Fruit fly (Drosophila melanogaster) whole organism, embryonic: Measurements from ENCODE around the gene Adh.

Experiments used
- Adf1 ChIP-seq: fragments of 200-800 bp; sonication (Bioruptor generic); IDR thresholded peaks from 2 replicates; pipeline ENCODE4 v1.3.6; 2022; ENCODE audit warnings: missing biosample characterization, missing genetic modification characterization
- B-H1 ChIP-seq: fragments of 200-800 bp; sonication (Bioruptor generic); IDR thresholded peaks from 3 replicates; pipeline ENCODE4 v1.3.6; 2022; ENCODE audit warnings: missing biosample characterization, missing genetic modification characterization
- CG11085 ChIP-seq: fragments of 200-800 bp; sonication (Bioruptor generic); IDR thresholded peaks from 2 replicates; pipeline ENCODE4 v1.3.6; 2022; ENCODE audit warnings: missing biosample characterization, missing genetic modification characterization
- CG11696 ChIP-seq: fragments of 200-800 bp; sonication (Bioruptor generic); IDR thresholded peaks from 2 replicates; pipeline ENCODE4 v1.3.6; 2022; ENCODE audit warnings: missing biosample characterization, missing genetic modification characterization
- CG12219 ChIP-seq: fragments of 200-800 bp; sonication (Bioruptor generic); optimal IDR thresholded peaks from 3 replicates; lab custom pipeline; 2018; ENCODE audit warnings: missing biosample characterization, mild to moderate bottlenecking, missing genetic modification characterization
- CG12391 ChIP-seq: fragments of 200-800 bp; sonication (Bioruptor generic); optimal IDR thresholded peaks from 3 replicates; lab custom pipeline; 2018; ENCODE audit warnings: missing biosample characterization, mild to moderate bottlenecking, missing genetic modification characterization, moderate library complexity
- CG12942 ChIP-seq: fragments of 200-800 bp; sonication (Bioruptor generic); optimal IDR thresholded peaks from 3 replicates; lab custom pipeline; 2016; ENCODE audit warnings: missing biosample characterization, missing genetic modification characterization
- CG13123 ChIP-seq: fragments of 200-800 bp; sonication (Bioruptor generic); optimal IDR thresholded peaks from 2 replicates; lab custom pipeline; 2016; ENCODE audit warnings: missing biosample characterization, missing genetic modification characterization
- CG14441 ChIP-seq: fragments of 200-800 bp; sonication (Bioruptor generic); IDR thresholded peaks from 2 replicates; pipeline ENCODE4 v1.3.6; 2022; ENCODE audit warnings: missing biosample characterization, missing genetic modification characterization
- CG18619 ChIP-seq: fragments of 200-800 bp; sonication (Bioruptor generic); optimal IDR thresholded peaks from 3 replicates; lab custom pipeline; 2017; ENCODE audit warnings: missing biosample characterization, mild to moderate bottlenecking, missing genetic modification characterization
- CG18764 ChIP-seq: fragments of 200-800 bp; sonication (Bioruptor generic); optimal IDR thresholded peaks from 3 replicates; lab custom pipeline; 2016; ENCODE audit warnings: missing biosample characterization, missing genetic modification characterization
- CG3726 ChIP-seq: fragments of 200-800 bp; sonication (Bioruptor generic); IDR thresholded peaks from 3 replicates; pipeline ENCODE4, ENCODE4 v1.3.6; 2022; ENCODE audit warnings: missing biosample characterization, missing genetic modification characterization
- CG43689 ChIP-seq: fragments of 200-800 bp; sonication (Bioruptor generic); IDR thresholded peaks from 2 replicates; pipeline ENCODE4 v1.3.6; 2022; ENCODE audit warnings: missing biosample characterization, missing genetic modification characterization
- CG4730 ChIP-seq: fragments of 200-800 bp; sonication (Bioruptor generic); IDR thresholded peaks from 2 replicates; pipeline ENCODE4 v1.3.6; 2022; ENCODE audit warnings: missing biosample characterization, missing genetic modification characterization
- CG6272 ChIP-seq: fragments of 200-800 bp; sonication (Bioruptor generic); IDR thresholded peaks from 2 replicates; pipeline ENCODE4 v1.3.6; 2022; ENCODE audit warnings: missing biosample characterization, missing genetic modification characterization
- CG9609 ChIP-seq: fragments of 200-800 bp; sonication (Bioruptor generic); optimal IDR thresholded peaks from 3 replicates; lab custom pipeline; 2016; ENCODE audit warnings: missing biosample characterization, missing genetic modification characterization
- CTCF ChIP-seq: fragments of 200-800 bp; sonication (Bioruptor generic); optimal IDR thresholded peaks from 2 replicates; lab custom pipeline; 2017; ENCODE audit warnings: missing biosample characterization, mild to moderate bottlenecking, missing genetic modification characterization, moderate library complexity
- Deaf1 ChIP-seq: fragments of 200-800 bp; optimal IDR thresholded peaks from 3 replicates; lab custom pipeline; 2019; ENCODE audit warnings: missing biosample characterization, mild to moderate bottlenecking, missing genetic modification characterization, moderate library complexity
- Dref ChIP-seq: fragments of 200-800 bp; sonication (Bioruptor generic); IDR thresholded peaks from 2 replicates; pipeline ENCODE4 v1.3.6; 2022; ENCODE audit warnings: missing biosample characterization, missing genetic modification characterization
- H15 ChIP-seq: fragments of 200-800 bp; sonication (Bioruptor generic); IDR thresholded peaks from 3 replicates; pipeline ENCODE4 v1.3.6; 2022; ENCODE audit warnings: missing biosample characterization, missing genetic modification characterization
- HHEX ChIP-seq: fragments of 200-800 bp; sonication (Bioruptor generic); optimal IDR thresholded peaks from 3 replicates; lab custom pipeline; 2017; ENCODE audit warnings: missing biosample characterization, mild to moderate bottlenecking, missing genetic modification characterization, missing genetic modification reagents
- Hand ChIP-seq: fragments of 200-800 bp; sonication (Bioruptor generic); optimal IDR thresholded peaks from 2 replicates; lab custom pipeline; 2017; ENCODE audit warnings: mild to moderate bottlenecking, missing biosample characterization, missing genetic modification reagents, missing genetic modification characterization
- HmgD ChIP-seq: fragments of 200-800 bp; sonication (Bioruptor generic); optimal IDR thresholded peaks from 3 replicates; lab custom pipeline; 2016; ENCODE audit warnings: missing biosample characterization, missing genetic modification characterization
- Hr3 ChIP-seq: fragments of 200-800 bp; sonication (Bioruptor generic); optimal IDR thresholded peaks from 3 replicates; lab custom pipeline; 2016; ENCODE audit warnings: missing biosample characterization, missing genetic modification characterization
- Hsf ChIP-seq: fragments of 200-800 bp; sonication (Bioruptor generic); optimal IDR thresholded peaks from 3 replicates; lab custom pipeline; 2016; ENCODE audit warnings: missing biosample characterization, missing genetic modification characterization
- Meics ChIP-seq: fragments of 200-800 bp; sonication (Bioruptor generic); optimal IDR thresholded peaks from 2 replicates; lab custom pipeline; 2017; ENCODE audit warnings: missing biosample characterization, mild to moderate bottlenecking, missing genetic modification characterization
- Myb ChIP-seq: fragments of 200-800 bp; sonication (Bioruptor generic); optimal IDR thresholded peaks from 2 replicates; lab custom pipeline; 2016; ENCODE audit warnings: missing biosample characterization, missing genetic modification characterization
- Poxn ChIP-seq: fragments of 200-800 bp; sonication (Bioruptor generic); IDR thresholded peaks from 2 replicates; pipeline ENCODE4 v1.3.6; 2022; ENCODE audit warnings: missing biosample characterization, missing genetic modification characterization
- Rx ChIP-seq: fragments of 200-800 bp; sonication (Bioruptor generic); IDR thresholded peaks from 2 replicates; pipeline ENCODE4 v1.3.6; 2022; ENCODE audit warnings: missing biosample characterization, missing genetic modification characterization
- Sox102F ChIP-seq: fragments of 200-800 bp; sonication (Bioruptor generic); optimal IDR thresholded peaks from 2 replicates; lab custom pipeline; 2018; ENCODE audit warnings: missing biosample characterization, mild to moderate bottlenecking, missing genetic modification characterization, moderate library complexity
- Xrp1 ChIP-seq: fragments of 200-800 bp; sonication (Bioruptor generic); IDR thresholded peaks from 2 replicates; pipeline ENCODE4 v1.3.6; 2022; ENCODE audit warnings: missing biosample characterization, missing genetic modification characterization
- abd-A ChIP-seq: fragments of 200-800 bp; sonication (Bioruptor generic); optimal IDR thresholded peaks from 3 replicates; lab custom pipeline; 2019; ENCODE audit warnings: missing biosample characterization, mild to moderate bottlenecking, missing genetic modification characterization, moderate library complexity
- ara ChIP-seq: fragments of 200-800 bp; sonication (Bioruptor generic); IDR thresholded peaks from 2 replicates; pipeline ENCODE4 v1.3.6; 2022; ENCODE audit warnings: missing biosample characterization, missing genetic modification characterization
- bowl ChIP-seq: fragments of 200-800 bp; sonication (Bioruptor generic); IDR thresholded peaks from 2 replicates; pipeline ENCODE4 v1.3.6; 2022; ENCODE audit warnings: missing biosample characterization, missing genetic modification characterization
- cas ChIP-seq: fragments of 200-800 bp; sonication (Bioruptor generic); IDR thresholded peaks from 2 replicates; pipeline ENCODE4 v1.3.6; 2022; ENCODE audit warnings: missing biosample characterization, missing genetic modification characterization
- chif ChIP-seq, 2 experiments: fragments of 200-800 bp; sonication (Bioruptor generic); optimal IDR thresholded peaks; 3 replicates each; lab custom pipeline; 2016; ENCODE audit warnings: missing biosample characterization in 2 of 2, missing genetic modification characterization in 2 of 2
- corto ChIP-seq: fragments of 200-800 bp; sonication (Bioruptor generic); optimal IDR thresholded peaks from 2 replicates; lab custom pipeline; 2016; ENCODE audit warnings: missing biosample characterization, mild to moderate bottlenecking, missing genetic modification characterization, moderate library complexity
- fd3F ChIP-seq: fragments of 200-800 bp; sonication (Bioruptor generic); optimal IDR thresholded peaks from 2 replicates; lab custom pipeline; 2018; ENCODE audit warnings: missing biosample characterization, mild to moderate bottlenecking, missing genetic modification characterization, moderate library complexity
- fd64A ChIP-seq: fragments of 200-800 bp; sonication (Bioruptor generic); optimal IDR thresholded peaks from 3 replicates; lab custom pipeline; 2018; ENCODE audit warnings: missing biosample characterization, mild to moderate bottlenecking, missing genetic modification characterization
- her ChIP-seq: fragments of 200-800 bp; sonication (Bioruptor generic); optimal IDR thresholded peaks from 2 replicates; lab custom pipeline; 2016; ENCODE audit warnings: missing biosample characterization, missing genetic modification characterization
- pb ChIP-seq: fragments of 200-800 bp; sonication (Bioruptor generic); optimal IDR thresholded peaks from 3 replicates; lab custom pipeline; 2016; ENCODE audit warnings: missing biosample characterization, missing genetic modification characterization
- pfk ChIP-seq: fragments of 200-800 bp; sonication (Bioruptor generic); optimal IDR thresholded peaks from 2 replicates; lab custom pipeline; 2018; ENCODE audit warnings: missing biosample characterization, mild to moderate bottlenecking, missing genetic modification characterization, moderate library complexity
- pum ChIP-seq: fragments of 200-800 bp; sonication (Bioruptor generic); optimal IDR thresholded peaks from 2 replicates; lab custom pipeline; 2016; ENCODE audit warnings: missing biosample characterization, missing genetic modification characterization
- sc ChIP-seq, 3 experiments: fragments of >200 bp in 2 of 3; fragments of 200-800 bp in 1 of 3; sonication (Bioruptor generic) in 1 of 3; optimal IDR thresholded peaks; 2 replicates in 2 of 3; 3 replicates in 1 of 3; lab custom pipeline; 2017; ENCODE audit warnings: mild to moderate bottlenecking in 1 of 3, missing biosample characterization in 1 of 3, missing genetic modification characterization in 1 of 3, missing genetic modification reagents in 1 of 3
- sd ChIP-seq: fragments of 200-800 bp; sonication (Bioruptor generic); optimal IDR thresholded peaks from 3 replicates; lab custom pipeline; 2018; ENCODE audit warnings: missing biosample characterization, mild to moderate bottlenecking, missing genetic modification characterization, moderate library complexity
- sens-2 ChIP-seq: fragments of 200-800 bp; sonication (Bioruptor generic); IDR thresholded peaks from 2 replicates; pipeline ENCODE4 v1.3.6; 2022; ENCODE audit warnings: missing biosample characterization, missing genetic modification characterization
- trh ChIP-seq: fragments of 200-800 bp; sonication (Bioruptor generic); optimal IDR thresholded peaks from 2 replicates; lab custom pipeline; 2016; ENCODE audit warnings: missing biosample characterization, missing genetic modification characterization
- tx ChIP-seq: fragments of 200-800 bp; sonication (Bioruptor generic); optimal IDR thresholded peaks from 2 replicates; lab custom pipeline; 2016; ENCODE audit warnings: missing biosample characterization, missing genetic modification characterization
- unc-4 ChIP-seq: fragments of 200-800 bp; sonication (Bioruptor generic); IDR thresholded peaks from 2 replicates; pipeline ENCODE4 v1.3.6; 2022; ENCODE audit warnings: missing biosample characterization, missing genetic modification characterization; ENCODE audit not compliant: partially characterized antibody
- zfh2 ChIP-seq: fragments of 200-800 bp; sonication (Bioruptor generic); optimal IDR thresholded peaks from 2 replicates; lab custom pipeline; 2016; ENCODE audit warnings: missing biosample characterization, missing genetic modification characterization

The Adh gene

dm6 chr2L:14612998-14613955, 2.1 kb upstream of the Adh start (continued):
- TF ChIP-seq Hsf, result peak; percentile 66
- TF ChIP-seq cas, result no peak
- peak; percentile 53 to 66 for TF ChIP-seq chif (GFP tag; optimal IDR thresholded peaks at IDR 0.05; lab: Kevin White, UChicago)
- TF ChIP-seq CG14441 (GFP tag; lab: Robert Waterston, UW), result peak; percentile 44
- TF ChIP-seq B-H1 (GFP tag; lab: Robert Waterston, UW), result peak; percentile 47; the same call in 2 of the 3 replicates
- peak; percentile 27 for TF ChIP-seq CTCF (GFP tag; lab: Kevin White, UChicago)
- peak; percentile 59 for TF ChIP-seq sd (tag; lab: Kevin White, UChicago)
- no peak for TF ChIP-seq bowl (GFP tag; lab: Robert Waterston, UW)
- TF ChIP-seq Hand (GFP tag; lab: Kevin White, UChicago), result peak; percentile 78
- peak; percentile 36 for TF ChIP-seq Myb
- TF ChIP-seq pfk (GFP tag; lab: Kevin White, UChicago), result no peak
- TF ChIP-seq sc (optimal IDR thresholded peaks at IDR 0.05; lab: Kevin White, UChicago), result no peak
- peak; percentile 72 for TF ChIP-seq sc (GFP tag; optimal IDR thresholded peaks at IDR 0.05; lab: Kevin White, UChicago)
- no peak for TF ChIP-seq CG11696
- no peak for TF ChIP-seq unc-4 (GFP tag; lab: Robert Waterston, UW)
- no peak for TF ChIP-seq HmgD (GFP tag; lab: Kevin White, UChicago)
- peak; percentile 2 for TF ChIP-seq abd-A
- TF ChIP-seq CG9609 (GFP tag; lab: Kevin White, UChicago), result peak; percentile 20
- TF ChIP-seq pum (GFP tag; lab: Kevin White, UChicago), result no peak
- peak; percentile 29; the same call in 1 of the 2 replicates for TF ChIP-seq CG6272 (GFP tag; lab: Robert Waterston, UW)
- TF ChIP-seq HHEX (GFP tag; lab: Kevin White, UChicago), result peak; percentile 83
- no peak for TF ChIP-seq CG43689 (GFP tag; lab: Robert Waterston, UW)
- no peak for TF ChIP-seq her
- TF ChIP-seq H15 (GFP tag; lab: Robert Waterston, UW), result no peak
- peak; percentile 66 for TF ChIP-seq fd3F (GFP tag; lab: Kevin White, UChicago)
- peak; percentile 52 for TF ChIP-seq CG12219 (GFP tag; lab: Kevin White, UChicago)
- TF ChIP-seq trh, result peak; percentile 40
- no peak; the same call in 1 of the 2 replicates for TF ChIP-seq ara (GFP tag; lab: Robert Waterston, UW)
- no peak for TF ChIP-seq fd64A (GFP tag; lab: Kevin White, UChicago)
- TF ChIP-seq Hr3, result peak; percentile 83
- TF ChIP-seq Rx (GFP tag; lab: Robert Waterston, UW), result 0 out of 2 replicates have a peak, but pooled peaks have one; percentile 7
- TF ChIP-seq Poxn (GFP tag; lab: Robert Waterston, UW), result no peak
- peak; percentile 61 for TF ChIP-seq Adf1 (GFP tag; lab: Robert Waterston, UW)
- TF ChIP-seq CG13123 (GFP tag; lab: Kevin White, UChicago), result peak; percentile 31
- peak; percentile 72 for TF ChIP-seq CG12942 (GFP tag; lab: Kevin White, UChicago)
- peak; percentile 67 for TF ChIP-seq Xrp1
- TF ChIP-seq tx (GFP tag; lab: Kevin White, UChicago), result peak; percentile 29
- TF ChIP-seq CG4730, result peak; percentile 9; the same call in 1 of the 2 replicates
- TF ChIP-seq sens-2 (GFP tag; lab: Robert Waterston, UW), result no peak
- no peak for TF ChIP-seq Dref (GFP tag; lab: Robert Waterston, UW)
- peak; percentile 91 for TF ChIP-seq CG12391 (tag; lab: Kevin White, UChicago)
- TF ChIP-seq zfh2 (GFP tag; lab: Kevin White, UChicago), result no peak
- TF ChIP-seq CG18764 (GFP tag; lab: Kevin White, UChicago), result peak; percentile 55
- peak; percentile 88 for TF ChIP-seq Sox102F (GFP tag; lab: Kevin White, UChicago)
- peak; percentile 45 for TF ChIP-seq corto (GFP tag; lab: Kevin White, UChicago)
- peak; percentile 90 for TF ChIP-seq Meics (GFP tag; lab: Kevin White, UChicago)
- TF ChIP-seq CG18619 (GFP tag; lab: Kevin White, UChicago), result peak; percentile 80
- TF ChIP-seq pb (GFP tag; lab: Kevin White, UChicago), result no peak
- no peak for TF ChIP-seq CG11085 (GFP tag; lab: Robert Waterston, UW)
- no peak for TF ChIP-seq CG3726
- TF ChIP-seq Deaf1 (tag; lab: Kevin White, UChicago), result peak; percentile 71
